Fruit fly (Drosophila melanogaster) whole organism, pupa: ENCODE data around the gene Mur82C.

Experiments used
- CG10348 ChIP-seq: fragments of 200-800 bp; sonication (Bioruptor generic); IDR thresholded peaks from 2 replicates; pipeline ENCODE4 v1.3.6; 2022; ENCODE audit warnings: missing biosample characterization, missing genetic modification characterization
- CG12605 ChIP-seq: fragments of 200-800 bp; sonication (Bioruptor generic); IDR thresholded peaks from 2 replicates; pipeline ENCODE4 v1.3.6; 2022; ENCODE audit warnings: missing biosample characterization, missing genetic modification characterization
- CG17806 ChIP-seq: fragments of 200-800 bp; sonication (Bioruptor generic); optimal IDR thresholded peaks from 2 replicates; lab custom pipeline; 2018; ENCODE audit warnings: missing biosample characterization, mild to moderate bottlenecking, missing genetic modification characterization, moderate library complexity
- CG32121 ChIP-seq: fragments of 200-800 bp; sonication (Bioruptor generic); IDR thresholded peaks from 2 replicates; pipeline ENCODE4 v1.3.6; 2022; ENCODE audit warnings: missing biosample characterization, missing genetic modification characterization
- CG9948 ChIP-seq: fragments of 200-800 bp; sonication (Bioruptor generic); optimal IDR thresholded peaks from 2 replicates; lab custom pipeline; 2018; ENCODE audit warnings: missing biosample characterization, mild to moderate bottlenecking, missing genetic modification characterization, moderate library complexity
- D1 ChIP-seq: fragments of 200-800 bp; sonication (Bioruptor generic); optimal IDR thresholded peaks from 2 replicates; lab custom pipeline; 2018; ENCODE audit warnings: missing biosample characterization, mild to moderate bottlenecking, missing genetic modification characterization, moderate library complexity
- Ets98B ChIP-seq: fragments of 200-800 bp; sonication (Bioruptor generic); IDR thresholded peaks from 2 replicates; pipeline ENCODE4 v1.3.6; 2022; ENCODE audit warnings: missing biosample characterization, missing genetic modification characterization
- Pif1B ChIP-seq: fragments of 200-800 bp; sonication (Bioruptor generic); optimal IDR thresholded peaks from 3 replicates; lab custom pipeline; 2016; ENCODE audit warnings: missing biosample characterization, missing genetic modification characterization
- Snoo ChIP-seq: fragments of 200-800 bp; sonication (Bioruptor generic); optimal IDR thresholded peaks from 3 replicates; lab custom pipeline; 2017; ENCODE audit warnings: missing biosample characterization, mild to moderate bottlenecking, missing genetic modification characterization, inconsistent platforms
- rn ChIP-seq: fragments of 200-800 bp; sonication (Bioruptor generic); IDR thresholded peaks from 2 replicates; pipeline ENCODE4 v1.3.6; 2022; ENCODE audit warnings: missing biosample characterization, missing genetic modification characterization

DNA sequence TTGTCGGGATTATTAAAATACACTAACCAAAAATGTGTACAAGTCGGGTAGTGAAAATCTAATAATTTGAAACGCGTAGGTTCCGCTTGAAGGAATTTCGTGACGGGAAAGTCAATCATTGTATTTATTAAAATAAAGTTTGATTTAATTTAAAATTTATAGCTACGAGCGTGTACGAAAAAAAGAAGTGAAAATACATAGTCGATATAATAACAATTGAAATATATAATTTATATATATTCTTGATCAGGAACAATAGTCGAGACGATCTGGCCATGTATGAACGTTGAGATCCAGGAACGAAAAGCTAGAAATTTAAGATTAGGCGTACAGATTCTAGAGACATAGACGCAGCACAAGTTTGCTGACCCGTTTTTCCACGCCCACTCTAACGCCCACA, 34.9 kb upstream of the Mur82C start, which contains the start of gene CG34425:
- TF ChIP-seq Pif1B (GFP tag; lab: Kevin White, UChicago) (no peak), CG12605 (no peak), CG9948 (tag; lab: Kevin White, UChicago) (no peak), CG32121 (GFP tag; lab: Robert Waterston, UW) (no peak), D1 (tag; lab: Kevin White, UChicago) (no peak), Snoo (tag; lab: Kevin White, UChicago) (no peak), CG10348 (GFP tag; lab: Robert Waterston, UW) (no peak), rn (no peak), Ets98B (GFP tag; lab: Robert Waterston, UW) (no peak), CG17806 (tag; lab: Kevin White, UChicago) (no peak)
